Worm (Caenorhabditis elegans) whole organism, midembryonic: ENCODE results near the gene C04E6.8.

ENCODE experiments used
- T22C8.4 ChIP-seq: fragments of 200-800 bp; sonication (Bioruptor generic); IDR thresholded peaks from 2 replicates; pipeline ENCODE4 v1.3.6; 2022; ENCODE audit warnings: missing genetic modification characterization, missing compliant biosample characterization
- cog-1 ChIP-seq: sonication (generic microtip); optimal IDR thresholded peaks from 2 replicates; lab custom pipeline; 2016; ENCODE audit warnings: missing genetic modification characterization, missing compliant biosample characterization
- flt-1 ChIP-seq: fragments of 200-800 bp; sonication (Bioruptor generic); IDR thresholded peaks from 2 replicates; pipeline ENCODE4 v1.3.6; 2022; ENCODE audit warnings: missing genetic modification characterization, missing compliant biosample characterization
- klf-2 ChIP-seq: fragments of 200-800 bp; sonication (Bioruptor generic); conservative IDR thresholded peaks from 2 replicates; pipeline ENCODE4 v1.3.6; 2022; ENCODE audit warnings: missing genetic modification reagents, missing genetic modification characterization, missing compliant biosample characterization
- med-1 ChIP-seq: sonication (generic microtip); optimal IDR thresholded peaks from 2 replicates; lab custom pipeline; 2017; ENCODE audit warnings: missing genetic modification characterization, mild to moderate bottlenecking, missing compliant biosample characterization, antibody characterized with exemption, missing genetic modification reagents; ENCODE audit not compliant: insufficient read depth
- ref-1 ChIP-seq: fragments of 200-800 bp; sonication (Bioruptor generic); conservative IDR thresholded peaks from 2 replicates; pipeline ENCODE4 v1.3.6; 2022; ENCODE audit warnings: missing genetic modification reagents, missing genetic modification characterization, missing compliant biosample characterization
- tab-1 ChIP-seq: fragments of 200-800 bp; sonication (Bioruptor generic); IDR thresholded peaks from 2 replicates; pipeline ENCODE4 v1.3.6; 2022; ENCODE audit warnings: missing genetic modification characterization, missing compliant biosample characterization
- ztf-23 ChIP-seq: fragments of 200-800 bp; sonication (Bioruptor generic); IDR thresholded peaks from 2 replicates; pipeline ENCODE4 v1.3.6; 2022; ENCODE audit warnings: missing genetic modification reagents, missing genetic modification characterization, missing compliant biosample characterization
- ztf-29 ChIP-seq: fragments of 200-800 bp; sonication (Bioruptor generic); IDR thresholded peaks from 2 replicates; pipeline ENCODE4 v1.3.6; 2022; ENCODE audit warnings: missing genetic modification reagents, missing genetic modification characterization, missing compliant biosample characterization

Gene C04E6.8

ce11 chrV:5880064-5880463, 3.6 kb downstream of the C04E6.8 start, which contains the start of gene C02G6.3:
Gene C02G6.3, plus strand, starts transcription at chrV:5880364.
- TF ChIP-seq T22C8.4 (GFP tag; lab: Robert Waterston, UW) (no peak), klf-2 (GFP tag; lab: Robert Waterston, UW) (no peak), ref-1 (no peak), med-1 (GFP tag; lab: Kevin White, UChicago) (no peak), ztf-23 (GFP tag; lab: Robert Waterston, UW) (no peak), flt-1 (no peak), ztf-29 (no peak), cog-1 (tag; lab: Kevin White, UChicago) (no peak)

DNA sequence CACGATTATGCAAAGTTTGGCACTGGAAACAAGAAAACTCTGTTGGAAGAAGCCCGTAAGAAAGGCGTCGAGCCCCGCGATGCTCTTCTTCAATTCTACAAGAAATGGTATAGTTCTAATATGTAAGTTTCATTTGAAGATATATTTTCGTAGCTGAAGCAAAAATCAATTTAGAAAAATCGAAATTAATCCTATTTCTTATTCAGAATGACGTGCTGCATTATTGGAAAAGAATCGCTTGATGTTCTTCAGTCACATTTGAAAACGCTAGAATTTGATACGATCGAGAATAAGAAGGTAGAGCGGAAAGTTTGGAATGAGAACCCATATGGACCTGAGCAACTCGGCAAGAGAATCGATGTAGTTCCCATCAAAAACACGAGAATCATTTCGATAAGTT, 6.7 kb downstream of the C04E6.8 start:
- TF ChIP-seq ztf-29, result no peak
- no peak for TF ChIP-seq T22C8.4 (GFP tag; lab: Robert Waterston, UW)
- TF ChIP-seq cog-1 (tag; lab: Kevin White, UChicago), result no peak
- no peak for TF ChIP-seq klf-2 (GFP tag; lab: Robert Waterston, UW)
- no peak for TF ChIP-seq med-1 (GFP tag; lab: Kevin White, UChicago)
- TF ChIP-seq flt-1, result no peak
- TF ChIP-seq ref-1, result no peak
- no peak for TF ChIP-seq tab-1
- TF ChIP-seq ztf-23 (GFP tag; lab: Robert Waterston, UW), result no peak

ce11 chrV:5871759-5872158, 11.9 kb downstream of the C04E6.8 start, which contains the start of gene C02G6.2:
Gene C02G6.2, plus strand, starts transcription at chrV:5872059.
- TF ChIP-seq med-1 (GFP tag; lab: Kevin White, UChicago) (no peak), ztf-23 (GFP tag; lab: Robert Waterston, UW) (no peak), T22C8.4 (GFP tag; lab: Robert Waterston, UW) (no peak), cog-1 (tag; lab: Kevin White, UChicago) (no peak), flt-1 (no peak), ref-1 (no peak), tab-1 (no peak), klf-2 (GFP tag; lab: Robert Waterston, UW) (no peak), ztf-29 (no peak)

DNA sequence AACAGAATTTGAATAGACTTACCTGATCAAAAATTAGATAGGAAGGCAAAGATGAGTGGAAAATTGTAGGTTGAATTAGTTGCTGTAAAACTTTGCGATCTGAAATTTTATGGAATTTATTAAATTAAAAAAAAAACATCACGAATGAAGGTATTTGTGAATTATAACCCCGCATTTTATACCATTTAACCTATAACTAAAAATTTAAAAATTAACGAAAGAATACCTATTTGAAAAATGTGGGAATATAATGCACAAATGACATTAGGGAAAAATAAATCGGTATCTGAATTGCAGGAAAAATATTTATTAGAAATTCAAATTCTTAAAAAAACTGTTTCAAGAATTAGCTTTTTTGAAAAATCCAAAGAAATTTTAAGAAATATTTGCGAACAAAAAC, 14.4 kb downstream of the C04E6.8 start, which contains the start of gene F26F12.4:
Gene F26F12.4 (minus strand): TSS at position 101 of the 400 bp plus-strand sequence.
- TF ChIP-seq ztf-23 (GFP tag; lab: Robert Waterston, UW) (no peak), flt-1 (no peak), ref-1 (no peak), tab-1 (no peak), cog-1 (tag; lab: Kevin White, UChicago) (no peak), ztf-29 (no peak), klf-2 (GFP tag; lab: Robert Waterston, UW) (no peak), med-1 (GFP tag; lab: Kevin White, UChicago) (no peak), T22C8.4 (GFP tag; lab: Robert Waterston, UW) (no peak)

DNA sequence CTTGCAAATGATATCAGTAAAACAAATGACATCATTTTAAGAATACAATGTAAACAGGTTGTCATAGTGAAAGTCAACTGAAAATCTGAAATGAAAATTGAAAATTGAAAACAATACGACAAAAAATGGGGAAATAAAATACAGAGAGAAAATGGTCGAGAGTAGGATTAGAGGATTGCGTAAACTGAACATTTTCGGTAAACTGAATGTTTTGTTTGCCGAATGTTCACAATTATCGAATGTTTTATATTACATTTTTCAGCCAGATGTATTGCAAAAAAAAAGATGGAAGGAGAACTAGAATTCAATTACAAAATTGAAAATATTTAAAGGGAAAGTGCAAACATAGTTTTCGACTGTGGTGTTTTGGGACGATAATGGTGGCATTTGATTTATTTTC, 18.6 kb downstream of the C04E6.8 start, which contains the start of gene F26F12.5:
Gene F26F12.5 (minus strand): TSS at position 101 of the 400 bp plus-strand sequence.
- TF ChIP-seq ztf-23 (GFP tag; lab: Robert Waterston, UW) (no peak), cog-1 (tag; lab: Kevin White, UChicago) (no peak), tab-1 (no peak), T22C8.4 (GFP tag; lab: Robert Waterston, UW) (no peak), ref-1 (no peak), ztf-29 (no peak), med-1 (GFP tag; lab: Kevin White, UChicago) (no peak), klf-2 (GFP tag; lab: Robert Waterston, UW) (no peak), flt-1 (no peak)

- TF ChIP-seq med-1 (GFP tag; lab: Kevin White, UChicago) (no peak), tab-1 (no peak), klf-2 (GFP tag; lab: Robert Waterston, UW) (no peak), flt-1 (no peak), ztf-29 (no peak), ztf-23 (GFP tag; lab: Robert Waterston, UW) (no peak), T22C8.4 (GFP tag; lab: Robert Waterston, UW) (no peak), cog-1 (tag; lab: Kevin White, UChicago) (no peak), ref-1 (no peak)
Measured at ce11 chrV:5862479-5863188, 21.0 kb downstream of the C04E6.8 start, which contains the start of gene F26F12.8. Gene F26F12.8, minus strand, starts transcription at chrV:5862529.

DNA sequence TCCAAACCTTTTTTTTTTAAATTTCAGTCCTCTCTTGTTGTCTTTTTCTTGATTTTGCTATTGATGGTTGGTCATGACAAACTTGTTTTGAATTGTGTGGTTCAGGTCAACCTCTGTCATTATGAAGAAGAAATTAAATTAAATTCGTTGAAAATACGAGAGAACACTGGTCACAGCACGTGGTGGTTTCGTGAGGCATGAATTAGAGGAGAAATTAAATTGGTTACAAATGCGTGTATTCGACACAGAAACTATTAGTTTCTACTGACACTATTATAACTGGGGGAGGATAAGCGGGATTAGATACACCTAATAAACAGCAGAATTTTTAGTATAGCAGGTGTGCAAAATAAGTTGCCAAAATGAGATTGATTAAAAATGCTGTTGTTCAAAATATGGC, 31.6 kb downstream of the C04E6.8 start:
- TF ChIP-seq ref-1 (no peak), T22C8.4 (GFP tag; lab: Robert Waterston, UW) (no peak), tab-1 (no peak), klf-2 (GFP tag; lab: Robert Waterston, UW) (no peak), ztf-29 (no peak)

ce11 chrV:5851631-5852030, 32.0 kb downstream of the C04E6.8 start:
- TF ChIP-seq ztf-23 (GFP tag; lab: Robert Waterston, UW) (no peak), T22C8.4 (GFP tag; lab: Robert Waterston, UW) (no peak), ztf-29 (no peak), klf-2 (GFP tag; lab: Robert Waterston, UW) (no peak), tab-1 (no peak), flt-1 (no peak), ref-1 (no peak), cog-1 (tag; lab: Kevin White, UChicago) (no peak), med-1 (GFP tag; lab: Kevin White, UChicago) (no peak)

DNA sequence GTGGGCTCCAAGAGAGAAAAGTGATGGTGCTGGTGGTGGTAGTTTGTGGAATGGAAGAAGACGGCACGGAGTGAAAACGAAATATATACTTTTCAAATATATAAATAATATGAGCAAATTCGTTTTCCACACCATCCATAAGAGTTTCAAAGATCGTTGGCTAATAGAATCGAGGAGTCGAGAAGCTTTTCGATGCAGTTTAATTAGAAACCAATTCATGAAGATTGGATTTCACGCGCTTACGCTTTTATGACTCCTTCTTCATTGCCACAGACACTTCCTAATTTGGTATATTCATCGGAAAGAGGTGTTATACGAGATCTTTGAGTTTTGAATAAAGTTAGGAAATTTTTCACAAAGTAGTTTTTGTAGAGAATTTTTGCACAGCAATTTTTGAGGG, 33.0 kb downstream of the C04E6.8 start:
- TF ChIP-seq ztf-23 (GFP tag; lab: Robert Waterston, UW) (no peak), tab-1 (peak; percentile 47; the same call in 1 of the 2 replicates)

- no peak for TF ChIP-seq tab-1
- no peak for TF ChIP-seq ztf-29
Measured at ce11 chrV:5848015-5848609, 35.5 kb downstream of the C04E6.8 start.
